Worm (Caenorhabditis elegans): ENCODE measurements around the gene C32H11.4.

DNA sequence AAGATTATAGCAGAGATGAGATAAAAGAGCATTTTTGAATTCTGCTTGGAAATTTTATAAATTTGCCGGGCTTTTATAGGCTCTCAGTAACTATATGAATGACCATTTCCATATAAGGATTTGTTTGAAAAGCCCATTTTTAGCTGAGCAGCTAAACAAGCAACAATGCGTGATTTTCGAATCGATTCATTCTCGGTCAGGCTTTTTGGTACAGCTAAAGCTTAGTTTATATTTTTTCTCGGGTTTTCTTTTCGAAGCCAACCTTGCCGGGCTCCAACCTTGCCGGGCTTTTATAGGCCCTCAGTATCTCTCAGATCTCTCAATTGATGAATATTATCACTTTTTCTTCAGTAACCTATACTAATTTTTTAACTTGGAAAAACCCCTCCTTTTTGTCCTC lies 3.3 kb downstream of the C32H11.4 start, which contains the start of gene srlf-4:
- TF ChIP-seq mep-1 (tag; optimal IDR thresholded peaks at IDR 0.05) (no peak), pqm-1 (tag; optimal IDR thresholded peaks at IDR 0.05) (no peak), skn-1 (tag; optimal IDR thresholded peaks at IDR 0.05) (no peak), gei-8 (GFP tag; optimal IDR thresholded peaks at IDR 0.05) (no peak), unc-62 (GFP tag; optimal IDR thresholded peaks at IDR 0.05 in 1 of 2) (no peak), unc-62 (tag; optimal IDR thresholded peaks at IDR 0.05) (no peak), jun-1 (tag; optimal IDR thresholded peaks at IDR 0.05) (no peak), zag-1 (tag; optimal IDR thresholded peaks at IDR 0.05) (no peak), lin-39 (tag; optimal IDR thresholded peaks at IDR 0.05) (no peak), nhr-6 (tag; optimal IDR thresholded peaks at IDR 0.05) (no peak)
